Fruit fly (Drosophila melanogaster): ENCODE results near the gene Ggamma30A.

Ggamma30A gene

dm6 chr2L:9272107-9272506, 15.7 kb downstream of the Ggamma30A start:
- TF ChIP-seq onecut (GFP tag; IDR thresholded peaks at IDR 0.05) (peak; percentile 89), CG3847 (GFP tag; IDR thresholded peaks at IDR 0.05) (0 out of 2 replicates have a peak, but pooled peaks have one; percentile 12), Trl (optimal IDR thresholded peaks at IDR 0.05) (peak; percentile 47 to 76), Trl (GFP tag; optimal IDR thresholded peaks at IDR 0.05) (no peak), CG10366 (GFP tag; IDR thresholded peaks at IDR 0.05) (peak; percentile 74; the same call in 1 of the 2 replicates), Rfx (GFP tag; IDR thresholded peaks at IDR 0.05) (no peak), exex (tag; optimal IDR thresholded peaks at IDR 0.05) (no peak), fu2 (GFP tag; optimal IDR thresholded peaks at IDR 0.05) (no peak), CG17568 (GFP tag; optimal IDR thresholded peaks at IDR 0.05) (no peak), run (tag; optimal IDR thresholded peaks at IDR 0.05) (no peak), so (GFP tag; IDR thresholded peaks at IDR 0.05) (no peak), twi (tag; optimal IDR thresholded peaks at IDR 0.05) (no peak), Dref (GFP tag; IDR thresholded peaks at IDR 0.05) (no peak), CG2199 (GFP tag; IDR thresholded peaks at IDR 0.05) (no peak), Hr78 (GFP tag; optimal IDR thresholded peaks at IDR 0.05) (no peak), CG3407 (GFP tag; optimal IDR thresholded peaks at IDR 0.05) (no peak), dysf (GFP tag; IDR thresholded peaks at IDR 0.05) (no peak), Fer2 (tag; optimal IDR thresholded peaks at IDR 0.05) (no peak), ewg (GFP tag; optimal IDR thresholded peaks at IDR 0.05) (peak; percentile 70), CG9437 (GFP tag; optimal IDR thresholded peaks at IDR 0.05) (no peak), gce (GFP tag; IDR thresholded peaks at IDR 0.05) (no peak)

dm6 chr2L:9321022-9321421, 64.7 kb downstream of the Ggamma30A start:
- no peak for TF ChIP-seq B-H1 (GFP tag; IDR thresholded peaks at IDR 0.05)
- peak; percentile 9 for TF ChIP-seq CG13894 (tag; optimal IDR thresholded peaks at IDR 0.05)
- TF ChIP-seq CG17802 (tag; optimal IDR thresholded peaks at IDR 0.05), result no peak
- no peak for TF ChIP-seq Xrp1 (GFP tag; IDR thresholded peaks at IDR 0.05)
- TF ChIP-seq CG6175 (GFP tag; IDR thresholded peaks at IDR 0.05), result no peak
- TF ChIP-seq ems (GFP tag; optimal IDR thresholded peaks at IDR 0.05), result no peak
- no peak for TF ChIP-seq Ptx1 (GFP tag; IDR thresholded peaks at IDR 0.05)
- no peak for TF ChIP-seq CG3281 (GFP tag; optimal IDR thresholded peaks at IDR 0.05)
- TF ChIP-seq CG9797 (GFP tag; optimal IDR thresholded peaks at IDR 0.05), result no peak
- peak; percentile 77 for TF ChIP-seq scrt (GFP tag; optimal IDR thresholded peaks at IDR 0.05)
- no peak for TF ChIP-seq Dll (GFP tag; IDR thresholded peaks at IDR 0.05; ENCODE audit: partially characterized antibody)
- TF ChIP-seq E2f1 (GFP tag; IDR thresholded peaks at IDR 0.05), result no peak
- TF ChIP-seq CG4707 (GFP tag; optimal IDR thresholded peaks at IDR 0.05), result no peak
- peak; percentile 56 for TF ChIP-seq abd-A (tag; optimal IDR thresholded peaks at IDR 0.05)
- TF ChIP-seq CG12942 (GFP tag; optimal IDR thresholded peaks at IDR 0.05), result no peak
- no peak for TF ChIP-seq odd (GFP tag; optimal IDR thresholded peaks at IDR 0.05)
- no peak for TF ChIP-seq Optix (GFP tag; IDR thresholded peaks at IDR 0.05)
- no peak for TF ChIP-seq pita (GFP tag; optimal IDR thresholded peaks at IDR 0.05)
- TF ChIP-seq Side (GFP tag; optimal IDR thresholded peaks at IDR 0.05), result no peak
- no peak for TF ChIP-seq CG9609 (GFP tag; optimal IDR thresholded peaks at IDR 0.05)
- no peak for TF ChIP-seq kay (GFP tag; optimal IDR thresholded peaks at IDR 0.05)
- TF ChIP-seq Sox102F (GFP tag; optimal IDR thresholded peaks at IDR 0.05), result no peak
- TF ChIP-seq emc (GFP tag; optimal IDR thresholded peaks at IDR 0.05), result no peak
- TF ChIP-seq dpn (GFP tag; optimal IDR thresholded peaks at IDR 0.05), result no peak
- no peak for TF ChIP-seq C15 (GFP tag; IDR thresholded peaks at IDR 0.05)
- TF ChIP-seq CG5953 (GFP tag; IDR thresholded peaks at IDR 0.05), result no peak
- TF ChIP-seq gce (GFP tag; IDR thresholded peaks at IDR 0.05), result no peak
- TF ChIP-seq CG7372 (GFP tag; IDR thresholded peaks at IDR 0.05), result 0 out of 2 replicates have a peak, but pooled peaks have one; percentile 10
- no peak for TF ChIP-seq CG13123 (GFP tag; optimal IDR thresholded peaks at IDR 0.05)
- no peak for TF ChIP-seq rib (GFP tag; IDR thresholded peaks at IDR 0.05)
- TF ChIP-seq CG10147 (GFP tag; optimal IDR thresholded peaks at IDR 0.05), result no peak
- TF ChIP-seq Ets65A (GFP tag), result peak; percentile 24
- TF ChIP-seq Nf-YC (tag; optimal IDR thresholded peaks at IDR 0.05), result no peak
